Worm (Caenorhabditis elegans): ENCODE data around the gene C44H9.7.
A peak's percentile ranks its signal among the peaks of the same experiment; 100 is the strongest.

C44H9.7 gene

DNA sequence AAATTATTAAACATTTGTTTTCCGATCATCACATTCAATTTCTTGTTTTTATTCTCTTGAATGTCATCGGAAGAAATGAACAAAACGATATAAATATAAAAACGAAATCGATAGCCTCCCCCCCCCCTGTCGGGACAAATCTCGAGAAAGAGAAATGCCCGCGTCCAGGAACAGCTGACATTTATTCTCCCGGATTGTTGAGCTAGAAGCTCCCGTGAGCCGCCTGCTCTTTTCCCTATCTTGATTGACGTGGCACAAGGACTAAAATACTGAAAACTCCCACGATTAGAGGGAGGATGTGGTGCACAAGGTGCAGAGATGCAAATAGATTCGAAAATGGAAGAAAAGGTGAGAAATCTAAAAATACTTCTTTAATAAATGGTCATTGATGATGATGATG is 42.2 kb upstream of the C44H9.7 start:
- TF ChIP-seq nhr-11 (tag; optimal IDR thresholded peaks at IDR 0.05) (no peak), ztf-11 (tag; optimal IDR thresholded peaks at IDR 0.05) (no peak), nhr-19 (GFP tag; conservative IDR thresholded peaks at IDR 0.05) (no peak), ztf-4 (tag; optimal IDR thresholded peaks at IDR 0.05) (no peak), lin-14 (GFP tag; optimal IDR thresholded peaks at IDR 0.05) (peak; percentile 9), ces-1 (GFP tag; optimal IDR thresholded peaks at IDR 0.05) (no peak), dsc-1 (tag; optimal IDR thresholded peaks at IDR 0.05) (peak; percentile 20), ceh-88 (GFP tag; IDR thresholded peaks at IDR 0.05) (no peak), mab-9 (GFP tag; IDR thresholded peaks at IDR 0.05) (no peak), grh-1 (GFP tag; IDR thresholded peaks at IDR 0.05) (no peak), rnt-1 (tag; optimal IDR thresholded peaks at IDR 0.05) (peak; percentile 55), pqm-1 (tag; optimal IDR thresholded peaks at IDR 0.05) (no peak), tbx-2 (tag; optimal IDR thresholded peaks at IDR 0.05) (no peak), aly-2 (tag; optimal IDR thresholded peaks at IDR 0.05) (no peak), hlh-17 (GFP tag; optimal IDR thresholded peaks at IDR 0.05; ENCODE audit: borderline replicate concordance) (no peak), efl-1 (optimal IDR thresholded peaks at IDR 0.05) (no peak), efl-1 (GFP tag; optimal IDR thresholded peaks at IDR 0.05 in 1 of 2) (no peak), nhr-90 (tag; optimal IDR thresholded peaks at IDR 0.05; ENCODE audit: poor library complexity) (no peak), lin-13 (GFP tag; optimal IDR thresholded peaks at IDR 0.05) (no peak), nhr-71 (tag; optimal IDR thresholded peaks at IDR 0.05) (peak; percentile 24), ceh-82 (tag; optimal IDR thresholded peaks at IDR 0.05) (no peak), C16A3.4 (tag; optimal IDR thresholded peaks at IDR 0.05) (no peak), fkh-4 (tag; optimal IDR thresholded peaks at IDR 0.05; ENCODE audit: borderline replicate concordance) (no peak), C04F5.9 (tag; optimal IDR thresholded peaks at IDR 0.05) (no peak), zip-4 (GFP tag; optimal IDR thresholded peaks at IDR 0.05) (no peak), ets-5 (GFP tag; IDR thresholded peaks at IDR 0.05) (no peak), skn-1 (tag; optimal IDR thresholded peaks at IDR 0.05) (no peak), lin-35 (GFP tag; optimal IDR thresholded peaks at IDR 0.05) (no peak)

DNA sequence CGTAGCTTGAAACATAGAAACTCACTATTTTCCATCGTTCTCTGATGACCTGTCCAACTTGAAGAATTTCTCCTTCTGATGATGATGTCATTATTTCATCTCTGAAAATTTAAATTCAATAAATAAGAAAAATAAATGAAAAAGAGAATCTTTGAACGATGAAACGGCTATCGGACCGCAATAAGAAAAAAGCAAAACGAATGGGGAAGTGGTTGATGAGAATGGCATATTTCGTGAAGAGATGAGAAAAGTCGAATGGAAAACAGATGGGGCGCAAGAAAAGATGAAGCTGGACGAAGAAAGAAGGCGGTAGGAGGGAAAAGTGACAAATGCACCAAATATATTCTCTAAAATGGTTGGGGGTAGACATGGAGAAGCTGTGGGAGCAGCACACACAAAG is 41.1 kb upstream of the C44H9.7 start, which contains the start of gene ttbk-7:
Gene ttbk-7, minus strand, starts transcription at position 101 of the 400 bp plus-strand sequence.
- peak; percentile 57 for TF ChIP-seq dsc-1 (tag; optimal IDR thresholded peaks at IDR 0.05)
- no peak for TF ChIP-seq nhr-85 (tag)
- no peak for TF ChIP-seq alr-1 (tag; optimal IDR thresholded peaks at IDR 0.05; ENCODE audit: borderline replicate concordance)
- TF ChIP-seq nhr-47 (tag; optimal IDR thresholded peaks at IDR 0.05): no peak
- no peak for TF ChIP-seq jun-1 (tag; optimal IDR thresholded peaks at IDR 0.05)

DNA sequence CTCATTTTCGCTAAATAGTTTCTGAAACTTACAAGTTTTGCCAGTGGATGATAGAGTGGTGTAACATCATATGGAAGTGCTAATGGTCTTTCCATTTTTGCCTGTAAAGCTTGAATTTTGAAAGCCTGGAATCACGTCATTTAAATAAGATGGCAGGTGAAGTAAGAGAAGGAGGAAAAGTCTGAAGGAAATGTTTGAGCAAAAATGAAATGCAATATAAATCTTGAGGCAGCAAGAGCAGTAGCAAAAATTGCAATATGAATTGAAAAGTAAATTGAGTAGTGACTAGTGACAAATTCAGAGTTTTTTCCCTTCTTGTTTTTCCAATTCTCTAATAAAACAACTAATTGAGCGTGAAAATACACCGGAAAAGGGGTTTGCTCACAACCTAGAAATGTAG is 31.2 kb upstream of the C44H9.7 start, which contains the start of gene glb-24:
Gene glb-24, minus strand, starts transcription at position 101 of the 400 bp plus-strand sequence.
- TF ChIP-seq unc-86 (tag; optimal IDR thresholded peaks at IDR 0.05) (no peak), jun-1 (tag; optimal IDR thresholded peaks at IDR 0.05) (no peak), mab-9 (GFP tag; IDR thresholded peaks at IDR 0.05) (no peak), C04F5.9 (tag; optimal IDR thresholded peaks at IDR 0.05) (no peak), nhr-85 (tag) (no peak), sup-37 (GFP tag; optimal IDR thresholded peaks at IDR 0.05) (no peak), snpc-4 (tag; optimal IDR thresholded peaks at IDR 0.05) (no peak), tbx-2 (tag; optimal IDR thresholded peaks at IDR 0.05) (no peak), lin-14 (GFP tag; optimal IDR thresholded peaks at IDR 0.05) (no peak), snu-23 (GFP tag; optimal IDR thresholded peaks at IDR 0.05) (no peak), fos-1 (tag; optimal IDR thresholded peaks at IDR 0.05) (no peak), unc-62 (GFP tag; optimal IDR thresholded peaks at IDR 0.05) (no peak), ceh-82 (tag; optimal IDR thresholded peaks at IDR 0.05) (no peak), pax-3 (tag; optimal IDR thresholded peaks at IDR 0.05) (no peak), F16B12.6 (tag; optimal IDR thresholded peaks at IDR 0.05) (no peak), lin-39 (tag; optimal IDR thresholded peaks at IDR 0.05) (no peak)
